Fruit fly (Drosophila melanogaster) S2 (cell line): ENCODE measurements around the gene Pvf1.

Experiments
- CG8478 ChIP-seq: fragments of >200 bp; optimal IDR thresholded peaks from 2 replicates; lab custom pipeline; 2018
- CTCF ChIP-seq, 2 experiments: fragments of >200 bp; optimal IDR thresholded peaks; 2 replicates each; lab custom pipeline; 2018

Gene Pvf1

dm6 chrX:18832371-18832852, at the start of gene Pvf1:
TSS of gene Pvf1 (plus strand) at chrX:18832682.
- TF ChIP-seq CG8478, result no peak
- TF ChIP-seq CTCF (optimal IDR thresholded peaks at IDR 0.05; lab: Kevin White, UChicago), result no peak

- TF ChIP-seq CG8478 (no peak), CTCF (optimal IDR thresholded peaks at IDR 0.05; lab: Kevin White, UChicago) (no peak)
Measured at dm6 chrX:18783417-18784123, 48.9 kb upstream of the Pvf1 start, which contains the start of gene CG18259. TSS of gene CG18259 (minus strand) at chrX:18783494.

dm6 chrX:18788143-18788745, 44.2 kb upstream of the Pvf1 start, which contains the start of the genes CG6961 and S6KL:
TSS of gene CG6961 (minus strand) at chrX:18788210.
TSS of gene S6KL (plus strand) at chrX:18788464.
- TF ChIP-seq CG8478, result no peak
- TF ChIP-seq CTCF (optimal IDR thresholded peaks at IDR 0.05; lab: Kevin White, UChicago), result no peak

- no peak for TF ChIP-seq CTCF (optimal IDR thresholded peaks at IDR 0.05; lab: Kevin White, UChicago)
- no peak for TF ChIP-seq CG8478
Measured at dm6 chrX:18789353-18790210, 42.9 kb upstream of the Pvf1 start.

dm6 chrX:18791368-18791767, 41.1 kb upstream of the Pvf1 start, which contains the start of gene Atg101:
TSS of gene Atg101 (plus strand) at chrX:18791668.
- TF ChIP-seq CG8478, result no peak
- TF ChIP-seq CTCF (optimal IDR thresholded peaks at IDR 0.05; lab: Kevin White, UChicago), result no peak

dm6 chrX:18797567-18797966, 34.9 kb upstream of the Pvf1 start, which contains the start of gene bnb:
TSS of gene bnb (minus strand) at chrX:18797687.
- TF ChIP-seq CG8478 (no peak), CTCF (optimal IDR thresholded peaks at IDR 0.05; lab: Kevin White, UChicago) (no peak)

- TF ChIP-seq CG8478 (no peak), CTCF (optimal IDR thresholded peaks at IDR 0.05; lab: Kevin White, UChicago) (no peak)
Measured at dm6 chrX:18799307-18799855, 33.1 kb upstream of the Pvf1 start.

dm6 chrX:18800167-18800566, 32.3 kb upstream of the Pvf1 start:
- no peak for TF ChIP-seq CG8478
- no peak for TF ChIP-seq CTCF (optimal IDR thresholded peaks at IDR 0.05; lab: Kevin White, UChicago)

- no peak for TF ChIP-seq CTCF (optimal IDR thresholded peaks at IDR 0.05; lab: Kevin White, UChicago)
- no peak for TF ChIP-seq CG8478
Measured at dm6 chrX:18801293-18801692, 31.2 kb upstream of the Pvf1 start.

- no peak for TF ChIP-seq CG8478
- TF ChIP-seq CTCF (optimal IDR thresholded peaks at IDR 0.05; lab: Kevin White, UChicago), result peak; percentile 53 to 58
Measured at dm6 chrX:18805036-18805435, 27.4 kb upstream of the Pvf1 start.

- TF ChIP-seq CTCF (optimal IDR thresholded peaks at IDR 0.05; lab: Kevin White, UChicago) (no peak), CG8478 (no peak)
Measured at dm6 chrX:18806365-18806764, 26.1 kb upstream of the Pvf1 start, which contains the start of gene CG7058. TSS of gene CG7058 (plus strand) at chrX:18806694.

- TF ChIP-seq CTCF (optimal IDR thresholded peaks at IDR 0.05; lab: Kevin White, UChicago) (no peak), CG8478 (no peak)
Measured at dm6 chrX:18812111-18812510, 20.4 kb upstream of the Pvf1 start.

dm6 chrX:18813049-18813448, 19.4 kb upstream of the Pvf1 start, which contains the start of gene CG42450:
TSS of gene CG42450 (plus strand) at chrX:18813297.
- TF ChIP-seq CG8478 (no peak), CTCF (optimal IDR thresholded peaks at IDR 0.05; lab: Kevin White, UChicago) (no peak)

dm6 chrX:18814373-18814772, 18.1 kb upstream of the Pvf1 start:
- TF ChIP-seq CTCF (optimal IDR thresholded peaks at IDR 0.05; lab: Kevin White, UChicago) (no peak), CG8478 (no peak)

dm6 chrX:18814944-18815343, 17.5 kb upstream of the Pvf1 start:
- no peak for TF ChIP-seq CG8478
- TF ChIP-seq CTCF (optimal IDR thresholded peaks at IDR 0.05; lab: Kevin White, UChicago), result no peak
